Worm (Caenorhabditis elegans) whole organism, late embryonic: ENCODE results near the gene enu-3.5.
A peak's percentile ranks its signal among the peaks of the same experiment; 100 is the strongest.

Experiments
- C08G9.2 ChIP-seq: sonication (generic microtip); optimal IDR thresholded peaks from 2 replicates; lab custom pipeline; 2016; ENCODE audit warnings: mild to moderate bottlenecking, missing genetic modification characterization, moderate library complexity, missing compliant biosample characterization
- F13H6.1 ChIP-seq: sonication (generic microtip); optimal IDR thresholded peaks from 2 replicates; lab custom pipeline; 2016; ENCODE audit warnings: missing genetic modification characterization, missing compliant biosample characterization
- T23F11.4 ChIP-seq: fragments of 200-800 bp; sonication (Bioruptor generic); optimal IDR thresholded peaks from 2 replicates; lab custom pipeline; 2018; ENCODE audit warnings: mild to moderate bottlenecking, missing genetic modification characterization, missing compliant biosample characterization
- ahr-1 ChIP-seq: sonication (generic microtip); optimal IDR thresholded peaks from 2 replicates; lab custom pipeline; 2016; ENCODE audit warnings: missing genetic modification characterization, missing compliant biosample characterization
- ama-1 ChIP-seq: fragments of 150-350 bp; optimal IDR thresholded peaks from 2 replicates; lab custom pipeline; 2014
- ceh-14 ChIP-seq: sonication (generic microtip); optimal IDR thresholded peaks from 2 replicates; lab custom pipeline; 2016; ENCODE audit warnings: missing genotype, missing genetic modification characterization, missing compliant biosample characterization
- ceh-19 ChIP-seq: fragments of 200-800 bp; sonication (Bioruptor generic); optimal IDR thresholded peaks from 2 replicates; lab custom pipeline; 2018; ENCODE audit warnings: mild to moderate bottlenecking, missing genetic modification characterization, missing compliant biosample characterization
- ceh-31 ChIP-seq: sonication (generic microtip); optimal IDR thresholded peaks from 2 replicates; lab custom pipeline; 2016; ENCODE audit warnings: missing genetic modification characterization, missing compliant biosample characterization
- ceh-34 ChIP-seq: sonication (generic microtip); optimal IDR thresholded peaks from 2 replicates; lab custom pipeline; 2016; ENCODE audit warnings: mild to moderate bottlenecking, missing genetic modification characterization, missing compliant biosample characterization
- ceh-45 ChIP-seq: fragments of 200-800 bp; sonication (Bioruptor generic); IDR thresholded peaks from 2 replicates; pipeline ENCODE4 v1.3.6; 2022; ENCODE audit warnings: missing genetic modification reagents, missing genetic modification characterization, missing compliant biosample characterization
- ceh-6 ChIP-seq: fragments of 200-800 bp; sonication (Bioruptor generic); optimal IDR thresholded peaks from 2 replicates; lab custom pipeline; 2018; ENCODE audit warnings: mild to moderate bottlenecking, missing genetic modification characterization, missing compliant biosample characterization
- dmd-4 ChIP-seq: sonication (generic microtip); optimal IDR thresholded peaks from 2 replicates; lab custom pipeline; 2016; ENCODE audit warnings: borderline replicate concordance, missing genetic modification characterization, missing compliant biosample characterization
- elt-2 ChIP-seq: sonication (generic microtip); optimal IDR thresholded peaks from 2 replicates; lab custom pipeline; 2016; ENCODE audit warnings: missing genetic modification reagents, missing genetic modification characterization, missing compliant biosample characterization
- ets-4 ChIP-seq: sonication (generic microtip); optimal IDR thresholded peaks from 2 replicates; lab custom pipeline; 2016; ENCODE audit warnings: missing genetic modification characterization, missing compliant biosample characterization
- eyg-1 ChIP-seq: sonication (generic microtip); optimal IDR thresholded peaks from 2 replicates; lab custom pipeline; 2016; ENCODE audit warnings: missing genotype, missing genetic modification characterization, missing compliant biosample characterization
- fax-1 ChIP-seq: sonication (generic microtip); optimal IDR thresholded peaks from 2 replicates; lab custom pipeline; 2016; ENCODE audit warnings: missing genotype, missing genetic modification characterization, missing compliant biosample characterization
- fkh-10 ChIP-seq: fragments of 150-350 bp; optimal IDR thresholded peaks from 2 replicates; lab custom pipeline; 2014; ENCODE audit warnings: missing biosample characterization, missing genetic modification reagents, missing genetic modification characterization
- gmeb-2 ChIP-seq: sonication (generic microtip); optimal IDR thresholded peaks from 2 replicates; lab custom pipeline; 2016; ENCODE audit warnings: missing genetic modification characterization, inconsistent platforms, missing compliant biosample characterization
- hlh-15 ChIP-seq: sonication (generic microtip); optimal IDR thresholded peaks from 2 replicates; lab custom pipeline; 2016; ENCODE audit warnings: missing genetic modification characterization, missing compliant biosample characterization
- hlh-8 ChIP-seq: sonication (generic microtip); optimal IDR thresholded peaks from 2 replicates; lab custom pipeline; 2016; ENCODE audit warnings: missing genotype, missing genetic modification characterization, missing compliant biosample characterization
- lin-11 ChIP-seq: fragments of 200-800 bp; sonication (Bioruptor generic); optimal IDR thresholded peaks from 2 replicates; lab custom pipeline; 2018; ENCODE audit warnings: mild to moderate bottlenecking, missing genetic modification characterization, missing compliant biosample characterization
- mec-3 ChIP-seq: sonication (generic microtip); optimal IDR thresholded peaks from 2 replicates; lab custom pipeline; 2016; ENCODE audit warnings: borderline replicate concordance, missing genetic modification characterization, missing compliant biosample characterization
- nfya-1 ChIP-seq: sonication (generic microtip); optimal IDR thresholded peaks from 2 replicates; lab custom pipeline; 2017; ENCODE audit warnings: missing genetic modification characterization, mild to moderate bottlenecking, missing compliant biosample characterization, antibody characterized with exemption, moderate library complexity
- odd-2 ChIP-seq: sonication (generic microtip); optimal IDR thresholded peaks from 2 replicates; lab custom pipeline; 2017; ENCODE audit warnings: antibody characterized with exemption, mild to moderate bottlenecking, missing genetic modification characterization, missing compliant biosample characterization
- pha-2 ChIP-seq: sonication (generic microtip); optimal IDR thresholded peaks from 2 replicates; lab custom pipeline; 2017; ENCODE audit warnings: mild to moderate bottlenecking, missing genetic modification characterization, missing compliant biosample characterization
- pqm-1 ChIP-seq: sonication (generic microtip); optimal IDR thresholded peaks from 2 replicates; lab custom pipeline; 2016; ENCODE audit warnings: missing genetic modification characterization, missing compliant biosample characterization
- pros-1 ChIP-seq: fragments of 150-350 bp; optimal IDR thresholded peaks from 2 replicates; lab custom pipeline; 2014; ENCODE audit warnings: missing biosample characterization, missing genetic modification reagents, missing genetic modification characterization
- ref-2 ChIP-seq: sonication (generic microtip); optimal IDR thresholded peaks from 2 replicates; lab custom pipeline; 2016; ENCODE audit warnings: missing genetic modification characterization, missing compliant biosample characterization
- sox-2 ChIP-seq: fragments of 200-800 bp; sonication (Bioruptor generic); IDR thresholded peaks from 2 replicates; pipeline ENCODE4 v1.3.6; 2022; ENCODE audit warnings: missing genetic modification reagents, missing genetic modification characterization, missing compliant biosample characterization
- sox-4 ChIP-seq: sonication (generic microtip); optimal IDR thresholded peaks from 2 replicates; lab custom pipeline; 2017; ENCODE audit warnings: mild to moderate bottlenecking, missing genetic modification characterization, inconsistent platforms, missing compliant biosample characterization
- syd-9 ChIP-seq: sonication (generic microtip); optimal IDR thresholded peaks from 2 replicates; lab custom pipeline; 2016; ENCODE audit warnings: mild to moderate bottlenecking, missing genetic modification characterization, moderate library complexity, missing compliant biosample characterization
- tbx-2 ChIP-seq: sonication (generic microtip); optimal IDR thresholded peaks from 2 replicates; lab custom pipeline; 2016; ENCODE audit warnings: missing genetic modification characterization, missing compliant biosample characterization
- tbx-7 ChIP-seq: sonication (generic microtip); optimal IDR thresholded peaks from 2 replicates; lab custom pipeline; 2016; ENCODE audit warnings: missing genotype, missing genetic modification characterization, missing compliant biosample characterization
- ttx-3 ChIP-seq: sonication (generic microtip); optimal IDR thresholded peaks from 2 replicates; lab custom pipeline; 2016; ENCODE audit warnings: missing genetic modification reagents, missing genetic modification characterization, missing compliant biosample characterization
- unc-42 ChIP-seq: sonication (generic microtip); optimal IDR thresholded peaks from 2 replicates; lab custom pipeline; 2016; ENCODE audit warnings: missing genotype, missing genetic modification characterization, missing compliant biosample characterization
- unc-55 ChIP-seq: sonication (generic microtip); optimal IDR thresholded peaks from 2 replicates; lab custom pipeline; 2017; ENCODE audit warnings: missing biosample characterization, missing genetic modification reagents, missing genetic modification characterization
- unc-86 ChIP-seq: sonication (generic microtip); optimal IDR thresholded peaks from 2 replicates; lab custom pipeline; 2016; ENCODE audit warnings: missing genetic modification characterization, missing compliant biosample characterization
- zip-5 ChIP-seq: sonication (generic microtip); optimal IDR thresholded peaks from 2 replicates; lab custom pipeline; 2016; ENCODE audit warnings: missing genetic modification characterization, missing compliant biosample characterization
- ztf-16 ChIP-seq: sonication (generic microtip); optimal IDR thresholded peaks from 2 replicates; lab custom pipeline; 2017; ENCODE audit warnings: missing genetic modification characterization, missing compliant biosample characterization

The enu-3.5 gene

DNA sequence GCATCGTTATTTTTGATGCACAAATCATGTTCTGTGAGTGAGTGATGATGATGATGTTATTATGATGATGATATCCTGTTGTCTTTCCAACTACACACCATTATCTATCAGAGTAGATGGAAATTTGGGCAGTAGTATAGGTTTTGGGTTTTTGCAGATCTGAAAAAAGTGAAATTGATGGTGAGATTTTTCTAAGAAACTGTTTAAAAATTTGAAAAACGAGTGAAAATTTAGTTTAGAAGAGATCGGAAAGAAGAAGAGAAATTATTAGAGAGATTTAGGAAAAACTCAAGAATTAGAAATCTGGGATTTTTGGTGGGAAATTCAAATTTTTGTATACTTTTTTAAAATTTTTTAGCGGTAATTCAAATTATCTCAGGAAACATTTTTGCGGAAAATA, 13.6 kb downstream of the enu-3.5 start, which contains the start of the genes Y37D8A.29 and unc-71:
Y37D8A.29 (minus strand) TSS at position 101 of the 400 bp plus-strand sequence.
unc-71 (minus strand) TSS at position 159 of the 400 bp plus-strand sequence.
- TF ChIP-seq pqm-1 (no peak), elt-2 (tag; lab: Kevin White, UChicago) (no peak), C08G9.2 (tag; lab: Kevin White, UChicago) (no peak), F13H6.1 (tag; lab: Kevin White, UChicago) (no peak), T23F11.4 (GFP tag; lab: Kevin White, UChicago) (no peak), ref-2 (tag; lab: Kevin White, UChicago) (no peak), fax-1 (no peak), odd-2 (tag; lab: Kevin White, UChicago) (no peak), ahr-1 (tag; lab: Kevin White, UChicago) (no peak), hlh-15 (tag; lab: Kevin White, UChicago) (no peak), sox-2 (no peak), eyg-1 (tag; lab: Kevin White, UChicago) (no peak), zip-5 (tag; lab: Kevin White, UChicago) (no peak)

DNA sequence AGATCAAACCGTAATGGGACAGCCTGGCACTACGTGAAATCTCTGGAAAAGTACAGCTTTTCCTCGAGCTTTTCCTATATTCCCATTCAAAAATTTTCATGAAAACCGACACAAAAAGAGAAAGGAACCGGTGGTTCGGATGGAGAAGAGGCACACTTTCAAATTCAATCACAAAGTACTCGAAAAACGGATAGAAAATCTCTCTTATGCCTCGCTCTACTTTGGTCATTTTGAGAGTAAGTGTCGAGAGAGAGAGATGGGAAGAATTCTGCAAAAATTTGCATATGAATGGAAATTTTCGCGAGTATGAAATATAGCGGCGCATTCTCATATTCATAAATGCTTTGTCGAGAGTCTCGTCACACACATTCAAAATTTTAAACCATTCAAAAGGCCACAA, 14.8 kb downstream of the enu-3.5 start:
- TF ChIP-seq ceh-45 (GFP tag; lab: Robert Waterston, UW) (no peak), mec-3 (tag; lab: Kevin White, UChicago) (no peak), unc-42 (tag; lab: Kevin White, UChicago) (peak; percentile 53), ceh-31 (tag; lab: Kevin White, UChicago) (no peak)

DNA sequence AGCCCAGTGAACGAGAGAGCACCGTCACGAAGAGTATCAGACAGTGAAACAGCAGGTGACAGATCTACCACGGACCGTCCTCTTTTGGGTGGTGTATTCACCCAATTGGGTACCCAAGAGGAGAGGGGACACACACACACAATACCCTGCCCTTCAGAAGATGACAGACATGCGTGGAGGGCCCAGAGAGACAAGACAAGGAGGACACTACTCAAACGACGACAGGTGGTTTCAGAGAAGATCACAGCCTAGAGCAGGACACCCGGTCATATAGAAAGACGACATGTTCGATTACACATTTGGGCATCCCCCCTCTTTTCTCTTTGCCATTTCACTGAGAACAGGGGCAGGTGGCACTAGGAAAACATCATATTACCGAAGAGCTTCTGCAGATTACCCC, 16.2 kb downstream of the enu-3.5 start:
- TF ChIP-seq T23F11.4 (GFP tag; lab: Kevin White, UChicago) = no peak
- no peak for TF ChIP-seq ttx-3 (tag; lab: Kevin White, UChicago)
- TF ChIP-seq hlh-8 (tag; lab: Kevin White, UChicago) = no peak
- no peak for TF ChIP-seq sox-4 (tag; lab: Kevin White, UChicago)
- no peak for TF ChIP-seq dmd-4 (tag; lab: Kevin White, UChicago)
- no peak for TF ChIP-seq ceh-14 (tag; lab: Kevin White, UChicago)
- peak; percentile 28 for TF ChIP-seq nfya-1 (tag; lab: Kevin White, UChicago)
- TF ChIP-seq ets-4 (tag; lab: Kevin White, UChicago) = no peak
- TF ChIP-seq pros-1 (tag; lab: Kevin White, UChicago) = no peak
- no peak for TF ChIP-seq ztf-16 (tag; lab: Kevin White, UChicago)
- TF ChIP-seq sox-2 = no peak
- no peak for TF ChIP-seq ama-1
- TF ChIP-seq F13H6.1 (tag; lab: Kevin White, UChicago) = no peak
- no peak for TF ChIP-seq unc-86 (tag; lab: Kevin White, UChicago)
- TF ChIP-seq ceh-34 (tag; lab: Kevin White, UChicago) = peak; percentile 82
- TF ChIP-seq ceh-6 = no peak
- no peak for TF ChIP-seq gmeb-2 (tag; lab: Kevin White, UChicago)
- no peak for TF ChIP-seq fkh-10 (GFP tag; lab: Kevin White, UChicago)
- TF ChIP-seq tbx-7 (tag; lab: Kevin White, UChicago) = no peak
- TF ChIP-seq tbx-2 (tag; lab: Kevin White, UChicago) = peak; percentile 46
- no peak for TF ChIP-seq lin-11
- peak; percentile 20 for TF ChIP-seq ceh-31 (tag; lab: Kevin White, UChicago)
- peak; percentile 64 for TF ChIP-seq ref-2 (tag; lab: Kevin White, UChicago)
- TF ChIP-seq mec-3 (tag; lab: Kevin White, UChicago) = no peak
- TF ChIP-seq pha-2 (tag; lab: Kevin White, UChicago) = no peak
- no peak for TF ChIP-seq ceh-19 (GFP tag; lab: Kevin White, UChicago)

DNA sequence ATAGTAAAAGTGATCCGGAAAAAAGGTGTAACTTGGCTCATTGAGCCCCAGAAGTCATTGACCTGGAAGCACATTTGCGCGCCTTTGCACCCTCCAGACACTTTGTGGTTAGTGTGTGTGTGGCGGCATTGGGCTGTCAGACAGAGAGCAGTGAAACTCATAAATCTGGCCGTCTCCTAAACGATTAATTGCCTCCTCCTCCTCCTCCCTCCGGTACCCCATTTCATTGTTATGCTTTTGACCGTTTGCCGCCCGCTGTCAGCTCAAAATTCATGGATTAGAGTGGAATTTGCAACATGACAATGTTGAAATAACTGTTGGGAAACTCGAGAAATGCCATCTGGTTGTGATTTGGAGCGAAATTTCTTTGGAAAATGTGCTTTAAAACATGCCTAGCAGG, 26.1 kb downstream of the enu-3.5 start:
- TF ChIP-seq unc-55 (peak; percentile 77), syd-9 (tag; lab: Kevin White, UChicago) (no peak)
